Fruit fly (Drosophila melanogaster) whole organism, adult: Measurements from ENCODE around the gene CG6569.

Experiments
- CG11617 ChIP-seq: fragments of 200-800 bp; sonication (Bioruptor generic); optimal IDR thresholded peaks from 2 replicates; lab custom pipeline; 2017; ENCODE audit warnings: mild to moderate bottlenecking, missing biosample characterization, missing genetic modification reagents, missing genetic modification characterization
- CG12768 ChIP-seq: fragments of 200-800 bp; sonication (Bioruptor generic); optimal IDR thresholded peaks from 2 replicates; lab custom pipeline; 2017; ENCODE audit warnings: missing biosample characterization, missing genetic modification characterization, mild to moderate bottlenecking, moderate library complexity, missing genetic modification reagents
- CG14711 ChIP-seq: fragments of 200-800 bp; sonication (Bioruptor generic); optimal IDR thresholded peaks from 2 replicates; lab custom pipeline; 2018; ENCODE audit warnings: missing biosample characterization, mild to moderate bottlenecking, missing genetic modification characterization, moderate library complexity
- CG1620 ChIP-seq: fragments of 200-800 bp; sonication (Bioruptor generic); optimal IDR thresholded peaks from 2 replicates; lab custom pipeline; 2016; ENCODE audit warnings: missing biosample characterization, missing genetic modification characterization
- CG33017 ChIP-seq: fragments of 200-800 bp; sonication (Bioruptor generic); optimal IDR thresholded peaks from 2 replicates; lab custom pipeline; 2018; ENCODE audit warnings: missing biosample characterization, mild to moderate bottlenecking, missing genetic modification characterization, moderate library complexity
- CG5204 ChIP-seq: fragments of 200-800 bp; sonication (Bioruptor generic); optimal IDR thresholded peaks from 2 replicates; lab custom pipeline; 2016; ENCODE audit warnings: missing biosample characterization, missing genetic modification characterization
- CG7045 ChIP-seq: fragments of 200-800 bp; sonication (Bioruptor generic); optimal IDR thresholded peaks from 2 replicates; lab custom pipeline; 2017; ENCODE audit warnings: missing biosample characterization, mild to moderate bottlenecking, missing genetic modification characterization
- CG7101 ChIP-seq: fragments of 200-800 bp; sonication (Bioruptor generic); optimal IDR thresholded peaks from 2 replicates; lab custom pipeline; 2018; ENCODE audit warnings: missing biosample characterization, mild to moderate bottlenecking, missing genetic modification characterization, moderate library complexity
- Clk ChIP-seq: fragments of 200-800 bp; sonication (Bioruptor generic); optimal IDR thresholded peaks from 2 replicates; lab custom pipeline; 2017; ENCODE audit warnings: missing biosample characterization, missing genetic modification characterization
- Crg-1 ChIP-seq: fragments of 200-800 bp; sonication (Bioruptor generic); optimal IDR thresholded peaks from 2 replicates; lab custom pipeline; 2016; ENCODE audit warnings: missing biosample characterization, missing genetic modification characterization
- Hr96 ChIP-seq: fragments of 200-800 bp; sonication (Bioruptor generic); optimal IDR thresholded peaks from 2 replicates; lab custom pipeline; 2016; ENCODE audit warnings: missing biosample characterization, missing genetic modification characterization
- Mnt ChIP-seq: fragments of 200-800 bp; sonication (Bioruptor generic); optimal IDR thresholded peaks from 2 replicates; lab custom pipeline; 2016; ENCODE audit warnings: missing biosample characterization, mild to moderate bottlenecking, missing genetic modification characterization
- bab1 ChIP-seq: fragments of 200-800 bp; sonication (Bioruptor generic); optimal IDR thresholded peaks from 3 replicates; lab custom pipeline; 2019; ENCODE audit warnings: missing biosample characterization, mild to moderate bottlenecking, missing genetic modification characterization, moderate library complexity
- cic ChIP-seq: fragments of 200-800 bp; sonication (Bioruptor generic); optimal IDR thresholded peaks from 2 replicates; lab custom pipeline; 2017; ENCODE audit warnings: missing biosample characterization, mild to moderate bottlenecking, missing genetic modification characterization, moderate library complexity
- cnc ChIP-seq, 2 experiments: fragments of >200 bp; optimal IDR thresholded peaks; 2 replicates each; lab custom pipeline; 2017
- kay ChIP-seq: fragments of 200-800 bp; sonication (Bioruptor generic); peaks from one replicate; lab custom pipeline; 2016; ENCODE audit warnings: missing biosample characterization, missing genetic modification characterization, borderline replicate concordance
- ovo ChIP-seq: fragments of 200-800 bp; sonication (Bioruptor generic); optimal IDR thresholded peaks from 2 replicates; lab custom pipeline; 2016; ENCODE audit warnings: missing biosample characterization, missing genetic modification characterization
- pad ChIP-seq: fragments of 200-800 bp; sonication (Bioruptor generic); optimal IDR thresholded peaks from 3 replicates; lab custom pipeline; 2017; ENCODE audit warnings: missing biosample characterization, missing genetic modification characterization, mild to moderate bottlenecking, moderate library complexity, missing genetic modification reagents
- tj ChIP-seq: fragments of 200-800 bp; sonication (Bioruptor generic); optimal IDR thresholded peaks from 3 replicates; lab custom pipeline; 2017; ENCODE audit warnings: missing biosample characterization, mild to moderate bottlenecking, missing genetic modification characterization, moderate library complexity
- toe ChIP-seq: fragments of 200-800 bp; sonication (Bioruptor generic); optimal IDR thresholded peaks from 2 replicates; lab custom pipeline; 2016; ENCODE audit warnings: missing biosample characterization, missing genetic modification characterization

The CG6569 gene

dm6 chr3R:21862137-21862850 is 5.4 kb downstream of the CG6569 start:
- no peak for TF ChIP-seq Hr96 (GFP tag; lab: Kevin White, UChicago)
- TF ChIP-seq bab1 (GFP tag; lab: Kevin White, UChicago) = no peak
- TF ChIP-seq ovo (GFP tag; lab: Kevin White, UChicago) = no peak
- TF ChIP-seq CG5204 = no peak
- TF ChIP-seq CG12768 (GFP tag; lab: Kevin White, UChicago) = no peak
- TF ChIP-seq toe (GFP tag; lab: Kevin White, UChicago) = no peak
- no peak for TF ChIP-seq Crg-1 (GFP tag; lab: Kevin White, UChicago)
- no peak for TF ChIP-seq CG1620
- TF ChIP-seq cnc (optimal IDR thresholded peaks at IDR 0.05; lab: Kevin White, UChicago) = no peak
- no peak for TF ChIP-seq cic (GFP tag; lab: Kevin White, UChicago)
- TF ChIP-seq pad (GFP tag; lab: Kevin White, UChicago) = no peak
- TF ChIP-seq CG33017 (tag; lab: Kevin White, UChicago) = no peak
- no peak for TF ChIP-seq tj
- no peak for TF ChIP-seq kay (GFP tag; lab: Kevin White, UChicago)
- no peak for TF ChIP-seq CG7101 (tag; lab: Kevin White, UChicago)
- no peak for TF ChIP-seq CG11617

dm6 chr3R:21859509-21859908 is 8.2 kb downstream of the CG6569 start:
- TF ChIP-seq kay (GFP tag; lab: Kevin White, UChicago) (peak; percentile 33), CG7101 (tag; lab: Kevin White, UChicago) (no peak)

- no peak for TF ChIP-seq CG11617
- peak; percentile 34 for TF ChIP-seq tj
Observed at dm6 chr3R:21858290-21858875, 9.3 kb downstream of the CG6569 start.

dm6 chr3R:21857509-21857908 is 10.2 kb downstream of the CG6569 start:
- TF ChIP-seq Hr96 (GFP tag; lab: Kevin White, UChicago) (no peak), cic (GFP tag; lab: Kevin White, UChicago) (no peak), CG7045 (GFP tag; lab: Kevin White, UChicago) (no peak), tj (no peak), bab1 (GFP tag; lab: Kevin White, UChicago) (no peak), Clk (GFP tag; lab: Kevin White, UChicago) (no peak), CG14711 (tag; lab: Kevin White, UChicago) (no peak), CG33017 (tag; lab: Kevin White, UChicago) (no peak), Crg-1 (GFP tag; lab: Kevin White, UChicago) (no peak), ovo (GFP tag; lab: Kevin White, UChicago) (no peak), CG5204 (no peak), CG7101 (tag; lab: Kevin White, UChicago) (no peak), kay (GFP tag; lab: Kevin White, UChicago) (no peak), CG1620 (no peak)

dm6 chr3R:21856873-21857243 is 10.9 kb downstream of the CG6569 start:
- TF ChIP-seq bab1 (GFP tag; lab: Kevin White, UChicago) (no peak), Crg-1 (GFP tag; lab: Kevin White, UChicago) (peak; percentile 13), kay (GFP tag; lab: Kevin White, UChicago) (no peak), CG14711 (tag; lab: Kevin White, UChicago) (no peak), cic (GFP tag; lab: Kevin White, UChicago) (no peak), CG7045 (GFP tag; lab: Kevin White, UChicago) (peak; percentile 2), Clk (GFP tag; lab: Kevin White, UChicago) (no peak), toe (GFP tag; lab: Kevin White, UChicago) (no peak)

- TF ChIP-seq tj (peak; percentile 47), CG1620 (peak; percentile 59), CG14711 (tag; lab: Kevin White, UChicago) (peak; percentile 2), toe (GFP tag; lab: Kevin White, UChicago) (peak; percentile 55), bab1 (GFP tag; lab: Kevin White, UChicago) (peak; percentile 49), CG5204 (peak; percentile 68), CG7101 (tag; lab: Kevin White, UChicago) (peak; percentile 13), kay (GFP tag; lab: Kevin White, UChicago) (peak; percentile 86), CG7045 (GFP tag; lab: Kevin White, UChicago) (no peak), CG33017 (tag; lab: Kevin White, UChicago) (peak; percentile 47), pad (GFP tag; lab: Kevin White, UChicago) (no peak), cnc (optimal IDR thresholded peaks at IDR 0.05; lab: Kevin White, UChicago) (no peak), CG12768 (GFP tag; lab: Kevin White, UChicago) (peak; percentile 1), CG11617 (peak; percentile 50), Hr96 (GFP tag; lab: Kevin White, UChicago) (peak; percentile 54), Clk (GFP tag; lab: Kevin White, UChicago) (no peak), Mnt (peak; percentile 49), Crg-1 (GFP tag; lab: Kevin White, UChicago) (no peak), cic (GFP tag; lab: Kevin White, UChicago) (peak; percentile 42), ovo (GFP tag; lab: Kevin White, UChicago) (peak; percentile 28)
Observed at dm6 chr3R:21856098-21856872, 11.4 kb downstream of the CG6569 start, which contains the start of gene glec. glec (minus strand) TSS chr3R:21856266.
